Fruit fly (Drosophila melanogaster) S2 (cell line): Measurements from ENCODE around the gene heph.

Source experiments
- CG8478 ChIP-seq: fragments of >200 bp; optimal IDR thresholded peaks from 2 replicates; lab custom pipeline; 2018
- CTCF ChIP-seq, 2 experiments: fragments of >200 bp; optimal IDR thresholded peaks; 2 replicates each; lab custom pipeline; 2018

DNA sequence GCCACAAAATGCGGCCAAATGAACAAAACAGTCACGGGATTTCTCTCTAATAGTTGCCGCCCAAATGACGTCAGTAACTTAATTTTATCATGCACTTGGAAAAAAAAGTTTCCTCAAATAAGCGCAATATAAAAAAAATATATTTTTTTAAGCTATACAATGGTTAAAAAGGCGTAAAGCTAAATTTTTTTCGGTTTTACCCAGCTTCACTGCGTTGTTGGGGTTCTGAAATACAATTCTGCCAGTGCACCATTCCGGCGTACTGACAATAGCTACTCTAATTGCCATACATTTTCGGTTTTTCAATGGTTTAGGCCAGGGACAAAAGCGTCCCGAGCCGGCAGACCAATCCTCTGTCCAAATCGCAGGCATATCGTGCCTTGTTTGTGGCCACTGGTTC is 17.6 kb upstream of the heph start:
- TF ChIP-seq CTCF (optimal IDR thresholded peaks at IDR 0.05; lab: Kevin White, UChicago): no peak
- TF ChIP-seq CG8478: no peak
